Worm (Caenorhabditis elegans) whole organism, L1 larva: Measurements from ENCODE around the gene Y54F10BM.9.

Source experiments
- C34B4.2 ChIP-seq: sonication (generic microtip); optimal IDR thresholded peaks from 2 replicates; lab custom pipeline; 2017; ENCODE audit warnings: mild to moderate bottlenecking, missing genetic modification characterization, missing compliant biosample characterization
- F16B12.6 ChIP-seq: fragments of 150-350 bp; optimal IDR thresholded peaks from 2 replicates; lab custom pipeline; 2014; ENCODE audit warnings: missing biosample characterization, missing genetic modification characterization
- aha-1 ChIP-seq: fragments of 150-350 bp; optimal IDR thresholded peaks from 2 replicates; lab custom pipeline; 2014; ENCODE audit warnings: missing biosample characterization, missing genetic modification characterization
- dpl-1 ChIP-seq, 3 experiments: fragments of 150-350 bp in 2 of 3; sonication (generic microtip) in 1 of 3; optimal IDR thresholded peaks; 2 replicates each; lab custom pipeline; 2014 to 2017; ENCODE audit warnings: missing biosample characterization in 3 of 3, missing genetic modification characterization in 3 of 3, missing genetic modification reagents in 3 of 3
- efl-1 ChIP-seq, 4 experiments: fragments of 150-350 bp; optimal IDR thresholded peaks in 3 of 4; peaks in 1 of 4; 1 replicate in 1 of 4; 2 replicates in 3 of 4; lab custom pipeline; 2014; ENCODE audit warnings: missing biosample characterization in 2 of 4, missing genetic modification characterization in 2 of 4, missing genetic modification reagents in 2 of 4
- egl-13 ChIP-seq: sonication (generic microtip); optimal IDR thresholded peaks from 2 replicates; lab custom pipeline; 2016; ENCODE audit warnings: missing genotype, missing genetic modification reagents, missing genetic modification characterization, missing compliant biosample characterization
- elt-2 ChIP-seq: sonication (generic microtip); optimal IDR thresholded peaks from 2 replicates; lab custom pipeline; 2016; ENCODE audit warnings: missing genetic modification characterization, mild to moderate bottlenecking, inconsistent platforms, missing compliant biosample characterization, missing genetic modification reagents
- elt-3 ChIP-seq, 6 experiments: fragments of 150-350 bp in 1 of 6; sonication (generic microtip); optimal IDR thresholded peaks; 2 replicates each; lab custom pipeline; 2017 to 2018; ENCODE audit warnings: missing biosample characterization in 6 of 6, missing genetic modification characterization in 6 of 6, inconsistent platforms in 1 of 6
- ets-5 ChIP-seq: fragments of 200-800 bp; sonication (Bioruptor generic); IDR thresholded peaks from 2 replicates; pipeline ENCODE4 v1.3.6; 2022; ENCODE audit warnings: missing genetic modification characterization, missing compliant biosample characterization
- hlh-4 ChIP-seq: sonication (generic microtip); optimal IDR thresholded peaks from 2 replicates; lab custom pipeline; 2016; ENCODE audit warnings: mild to moderate bottlenecking, missing genetic modification characterization, missing compliant biosample characterization
- hpl-2 ChIP-seq: fragments of 150-350 bp; optimal IDR thresholded peaks from 2 replicates; lab custom pipeline; 2014; ENCODE audit warnings: missing biosample characterization, missing genetic modification reagents, missing genetic modification characterization
- isw-1 ChIP-seq: fragments of 200-800 bp; sonication (Bioruptor generic); IDR thresholded peaks from 2 replicates; pipeline ENCODE4 v1.3.6; 2022; ENCODE audit warnings: missing genetic modification characterization, missing compliant biosample characterization
- lin-35 ChIP-seq, 2 experiments: fragments of 150-350 bp; optimal IDR thresholded peaks; 2 replicates each; lab custom pipeline; 2014; ENCODE audit warnings: missing biosample characterization in 2 of 2, missing genetic modification characterization in 2 of 2, missing genetic modification reagents in 2 of 2
- lin-39 ChIP-seq: fragments of 150-350 bp; optimal IDR thresholded peaks from 2 replicates; lab custom pipeline; 2014; ENCODE audit warnings: missing biosample characterization, missing genetic modification reagents, missing genetic modification characterization
- lsy-2 ChIP-seq, 2 experiments: fragments of 150-350 bp; optimal IDR thresholded peaks; 2 replicates each; lab custom pipeline; 2014; ENCODE audit warnings: missing biosample characterization in 2 of 2, missing genetic modification characterization in 2 of 2
- mep-1 ChIP-seq: fragments of 150-350 bp; optimal IDR thresholded peaks from 2 replicates; lab custom pipeline; 2014; ENCODE audit warnings: missing biosample characterization, missing genetic modification characterization
- nhr-11 ChIP-seq: fragments of 150-350 bp; optimal IDR thresholded peaks from 2 replicates; lab custom pipeline; 2014; ENCODE audit warnings: missing biosample characterization, missing genetic modification characterization
- nhr-12 ChIP-seq: sonication (generic microtip); optimal IDR thresholded peaks from 2 replicates; lab custom pipeline; 2017; ENCODE audit warnings: missing biosample characterization, missing genetic modification characterization
- nhr-19 ChIP-seq: fragments of 200-800 bp; sonication (Bioruptor generic); conservative IDR thresholded peaks from 2 replicates; pipeline ENCODE4 v1.3.6; 2022; ENCODE audit warnings: missing genetic modification characterization, missing compliant biosample characterization
- nhr-20 ChIP-seq: sonication (generic microtip); optimal IDR thresholded peaks from 2 replicates; lab custom pipeline; 2016; ENCODE audit warnings: mild to moderate bottlenecking, missing genetic modification characterization, missing compliant biosample characterization
- nhr-77 ChIP-seq: fragments of 150-350 bp; optimal IDR thresholded peaks from 2 replicates; lab custom pipeline; 2014; ENCODE audit warnings: missing biosample characterization, missing genetic modification characterization
- nhr-85 ChIP-seq: sonication (generic microtip); peaks from one replicate; lab custom pipeline; 2016; ENCODE audit warnings: missing genetic modification characterization, inconsistent platforms, missing compliant biosample characterization
- nhr-90 ChIP-seq: sonication (generic microtip); optimal IDR thresholded peaks from 2 replicates; lab custom pipeline; 2016; ENCODE audit warnings: mild to moderate bottlenecking, missing genetic modification characterization, missing compliant biosample characterization; ENCODE audit not compliant: poor library complexity
- pax-3 ChIP-seq: fragments of 200-800 bp; sonication (Bioruptor generic); optimal IDR thresholded peaks from 2 replicates; lab custom pipeline; 2018; ENCODE audit warnings: mild to moderate bottlenecking, missing genetic modification characterization, moderate library complexity, missing compliant biosample characterization
- pqm-1 ChIP-seq: sonication (generic microtip); optimal IDR thresholded peaks from 3 replicates; lab custom pipeline; 2017; ENCODE audit warnings: missing biosample characterization, missing genetic modification characterization
- rnt-1 ChIP-seq: sonication (generic microtip); optimal IDR thresholded peaks from 2 replicates; lab custom pipeline; 2016; ENCODE audit warnings: mild to moderate bottlenecking, missing genetic modification characterization, moderate library complexity, missing compliant biosample characterization
- snu-23 ChIP-seq: sonication (generic microtip); optimal IDR thresholded peaks from 2 replicates; lab custom pipeline; 2016; ENCODE audit warnings: missing genetic modification characterization, missing compliant biosample characterization
- sox-4 ChIP-seq: sonication (generic microtip); optimal IDR thresholded peaks from 2 replicates; lab custom pipeline; 2016; ENCODE audit warnings: missing genetic modification characterization, missing compliant biosample characterization
- sup-37 ChIP-seq: fragments of 200-800 bp; sonication (Bioruptor generic); optimal IDR thresholded peaks from 2 replicates; lab custom pipeline; 2018; ENCODE audit warnings: mild to moderate bottlenecking, missing genetic modification characterization, missing compliant biosample characterization
- unc-30 ChIP-seq: sonication (generic microtip); optimal IDR thresholded peaks from 2 replicates; lab custom pipeline; 2017; ENCODE audit warnings: missing biosample characterization, missing genetic modification characterization
- unc-62 ChIP-seq: fragments of 150-350 bp; optimal IDR thresholded peaks from 2 replicates; lab custom pipeline; 2014; ENCODE audit warnings: missing biosample characterization, missing genetic modification reagents, missing genetic modification characterization
- unc-86 ChIP-seq: sonication (generic microtip); optimal IDR thresholded peaks from 2 replicates; lab custom pipeline; 2016; ENCODE audit warnings: missing genetic modification characterization, missing compliant biosample characterization
- xbp-1 ChIP-seq: sonication (generic microtip); optimal IDR thresholded peaks from 2 replicates; lab custom pipeline; 2016; ENCODE audit warnings: missing genetic modification characterization, missing compliant biosample characterization
- zag-1 ChIP-seq: fragments of 150-350 bp; optimal IDR thresholded peaks from 2 replicates; lab custom pipeline; 2014; ENCODE audit warnings: missing biosample characterization, missing genetic modification characterization
- zip-4 ChIP-seq: fragments of 200-800 bp; sonication (Bioruptor generic); optimal IDR thresholded peaks from 2 replicates; lab custom pipeline; 2018; ENCODE audit warnings: mild to moderate bottlenecking, missing genetic modification characterization, moderate library complexity, missing compliant biosample characterization

Y54F10BM.9 gene

DNA sequence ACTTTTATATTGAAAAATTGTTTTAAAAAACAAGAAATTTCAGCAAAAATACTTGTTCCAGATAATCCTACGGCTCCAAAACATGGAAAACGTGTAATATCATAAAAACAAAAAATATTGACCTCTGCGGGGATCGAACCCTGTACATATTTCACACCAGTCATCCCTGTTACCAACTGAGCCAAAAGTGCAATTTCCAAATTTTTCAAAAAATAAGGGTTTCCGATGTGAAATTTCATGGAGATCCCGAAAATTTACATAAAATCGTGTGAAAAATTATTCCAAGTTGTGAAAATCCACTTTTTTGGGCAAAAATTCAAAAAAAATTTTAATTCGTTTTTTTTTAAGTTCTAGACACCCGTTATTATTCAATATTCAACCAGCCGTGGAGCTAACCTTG is 578 bp downstream of the Y54F10BM.9 start:
- TF ChIP-seq aha-1 (tag; lab: Kevin White, UChicago) = no peak
- TF ChIP-seq efl-1 (optimal IDR thresholded peaks at IDR 0.05; lab: Kevin White, UChicago) = no peak
- peak in 1 of 2 experiments; percentile 26 for TF ChIP-seq efl-1 (GFP tag; optimal IDR thresholded peaks at IDR 0.05 in 1 of 2; lab: Kevin White, UChicago)

DNA sequence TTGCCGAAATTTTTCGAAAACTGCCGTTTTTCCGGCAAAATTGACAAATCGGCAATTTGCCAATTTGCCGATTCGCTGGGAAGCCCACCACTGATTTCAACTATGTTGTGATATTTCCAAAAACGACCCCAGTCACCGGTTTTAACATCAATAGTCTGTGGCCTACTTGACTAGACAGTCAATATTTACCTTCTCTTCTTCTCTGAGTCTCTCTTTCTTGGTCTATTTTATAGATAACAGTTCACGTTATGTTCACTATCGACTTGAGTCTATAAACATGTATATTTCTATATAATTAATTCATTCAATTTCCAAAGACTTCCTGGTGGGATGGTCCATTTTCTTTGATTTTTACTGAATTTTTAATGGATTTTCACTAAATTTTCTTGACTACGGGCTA is 10.0 kb downstream of the Y54F10BM.9 start:
- no peak for TF ChIP-seq F16B12.6 (tag; lab: Kevin White, UChicago)
- TF ChIP-seq lin-35 (GFP tag; optimal IDR thresholded peaks at IDR 0.05; lab: Kevin White, UChicago) = peak in 1 of 2 experiments; percentile 8
- no peak for TF ChIP-seq efl-1 (optimal IDR thresholded peaks at IDR 0.05; lab: Kevin White, UChicago)
- TF ChIP-seq efl-1 (GFP tag; optimal IDR thresholded peaks at IDR 0.05 in 1 of 2; lab: Kevin White, UChicago) = peak in 1 of 2 experiments; percentile 80

DNA sequence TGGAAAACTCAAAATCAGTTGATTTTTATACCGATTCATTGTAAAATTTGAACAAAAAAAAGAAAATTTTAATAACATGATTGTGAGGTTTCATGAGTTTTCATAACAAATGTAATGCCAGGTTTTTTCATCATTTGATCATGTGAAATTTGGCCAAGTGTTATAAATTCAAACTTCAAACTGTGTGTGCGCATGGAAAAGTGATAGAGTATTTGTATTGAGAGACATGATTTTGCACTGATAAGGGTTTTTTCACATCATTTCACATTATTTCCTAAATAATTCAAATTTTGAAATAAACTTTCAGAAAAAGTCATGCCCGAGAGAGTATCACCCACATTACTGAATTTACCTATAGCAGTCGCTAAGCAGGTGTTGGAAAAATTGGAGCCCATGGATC is 13.6 kb downstream of the Y54F10BM.9 start, which contains the start of gene fbxa-219:
fbxa-219 (plus strand) TSS at position 277 of the 400 bp plus-strand sequence.
- TF ChIP-seq elt-2 (tag; lab: Kevin White, UChicago) (peak; percentile 32), zag-1 (no peak), sox-4 (tag; lab: Kevin White, UChicago) (no peak), nhr-77 (tag; lab: Kevin White, UChicago) (no peak), pax-3 (tag; lab: Kevin White, UChicago) (no peak), C34B4.2 (tag; lab: Kevin White, UChicago) (no peak), nhr-11 (no peak), lin-35 (GFP tag; optimal IDR thresholded peaks at IDR 0.05; lab: Kevin White, UChicago) (peak in 1 of 2 experiments; percentile 45)
- TF ChIP-seq, all 84 proteins: peak for 2

DNA sequence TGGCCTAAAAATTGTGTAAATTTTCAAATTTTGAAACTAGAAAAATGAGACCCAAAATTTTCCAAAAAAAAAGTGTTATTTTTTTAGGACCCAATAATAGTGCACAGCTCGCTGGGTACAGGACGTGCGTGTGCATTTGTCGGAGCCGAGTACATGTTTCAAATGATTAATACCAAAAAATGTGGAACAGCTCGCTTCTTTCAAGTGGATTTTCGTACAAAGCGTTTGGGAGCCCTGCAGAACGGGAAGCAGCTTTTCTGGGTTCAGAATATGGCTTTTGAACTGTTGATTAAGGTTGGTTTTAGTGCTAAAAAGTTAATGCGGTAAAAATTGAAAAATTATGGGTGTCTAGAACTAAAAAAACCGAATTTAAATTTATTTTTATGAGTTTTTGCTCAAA is 16.5 kb downstream of the Y54F10BM.9 start:
- no peak for TF ChIP-seq nhr-12
- TF ChIP-seq, all 84 proteins: peak for 0

DNA sequence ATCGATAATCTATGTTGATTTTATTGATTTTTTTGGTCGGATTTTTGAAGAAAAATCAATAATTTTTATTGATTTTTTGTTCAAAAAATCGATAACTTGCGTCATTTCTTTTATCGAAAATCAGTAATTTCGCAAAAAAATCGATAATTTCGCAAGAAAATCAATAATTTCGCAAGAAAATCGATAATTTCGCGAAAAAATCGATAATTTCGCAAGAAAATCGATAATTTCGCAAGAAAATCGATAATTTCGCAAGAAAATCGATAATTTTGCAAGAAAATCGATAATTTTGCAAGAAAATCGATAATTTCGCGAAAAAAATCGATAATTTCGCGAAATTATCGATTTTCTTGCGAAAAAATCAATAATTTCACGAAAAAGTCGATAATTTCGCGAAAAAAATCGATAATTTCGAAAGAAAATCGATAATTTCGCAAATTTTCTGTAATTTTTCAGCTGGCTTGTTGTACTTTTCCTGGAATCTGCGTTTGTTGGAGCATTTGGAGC is 21.3 kb downstream of the Y54F10BM.9 start:
- TF ChIP-seq zip-4 (no peak), hpl-2 (GFP tag; lab: Kevin White, UChicago) (no peak), unc-62 (no peak), isw-1 (no peak), nhr-19 (no peak), xbp-1 (tag; lab: Kevin White, UChicago) (no peak), pqm-1 (no peak)
- TF ChIP-seq, all 84 proteins: peak for 0

DNA sequence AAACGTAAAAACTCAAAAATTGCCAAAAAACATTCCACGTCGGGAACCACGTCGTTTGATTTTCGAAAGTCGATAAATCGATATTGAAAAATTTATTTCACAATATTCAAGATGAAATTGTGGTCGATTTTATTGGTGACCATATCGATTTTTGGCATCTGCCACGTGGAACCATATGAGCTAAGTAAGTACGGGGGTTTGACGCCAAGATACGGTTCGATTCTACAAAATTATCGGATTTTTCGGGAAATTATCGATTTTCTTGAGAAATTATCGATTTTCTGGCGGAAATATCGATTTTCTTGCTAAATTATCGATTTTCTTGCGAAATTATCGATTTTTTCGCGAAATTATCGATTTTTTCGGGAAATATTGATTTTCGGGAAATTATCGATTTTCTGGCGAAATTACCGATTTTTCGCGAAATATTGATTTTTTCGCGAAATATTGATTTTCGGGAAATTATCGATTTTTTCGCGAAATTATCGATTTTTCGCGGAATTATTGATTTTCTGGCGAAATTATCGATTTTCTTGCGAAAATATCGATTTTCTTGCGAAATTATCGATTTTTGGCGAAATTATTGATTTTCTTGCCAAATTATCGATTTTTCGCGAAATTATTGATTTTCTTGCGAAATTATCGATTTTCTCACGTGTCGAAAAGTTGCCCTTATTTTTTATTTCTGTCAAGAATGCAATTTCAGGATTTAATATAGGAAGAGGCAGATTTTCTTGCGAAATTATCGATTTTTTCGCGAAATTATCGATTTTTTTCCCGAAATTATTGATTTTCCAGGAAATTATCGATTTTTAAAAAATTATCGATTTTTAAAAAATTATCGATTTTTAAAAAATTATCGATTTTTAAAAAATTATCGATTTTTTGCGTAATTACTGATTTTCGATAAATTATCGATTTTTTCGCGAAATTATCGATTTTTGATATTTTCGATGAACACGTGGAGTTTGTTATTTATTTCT is 22.5 kb downstream of the Y54F10BM.9 start, which contains the start of gene Y54F10BM.3:
Y54F10BM.3 (plus strand) TSS at position 51 of the 983 bp plus-strand sequence.
- TF ChIP-seq rnt-1 (tag; lab: Kevin White, UChicago) (no peak), efl-1 (optimal IDR thresholded peaks at IDR 0.05; lab: Kevin White, UChicago) (no peak), efl-1 (GFP tag; optimal IDR thresholded peaks at IDR 0.05 in 1 of 2; lab: Kevin White, UChicago) (peak in 1 of 2 experiments; percentile 46)

DNA sequence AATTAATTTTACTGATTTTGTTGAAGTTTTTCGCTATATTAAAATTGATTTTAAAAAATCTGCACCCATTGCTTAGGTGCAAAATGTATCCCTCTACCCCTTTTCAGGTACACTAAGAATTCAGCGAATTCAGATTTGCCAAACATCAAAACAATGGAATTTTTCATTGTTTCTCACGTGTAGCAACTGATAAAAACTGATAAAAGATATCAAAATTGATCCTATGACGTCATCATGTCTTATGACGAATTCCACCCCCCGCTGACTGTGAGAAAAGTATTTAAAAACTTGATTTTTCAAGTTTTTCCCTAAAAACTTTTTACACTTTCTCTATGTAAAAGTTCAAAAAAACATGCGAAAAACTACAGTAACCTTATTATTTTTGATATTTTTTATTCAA is 24.2 kb downstream of the Y54F10BM.9 start, which contains the start of gene Y54F10BM.22:
Y54F10BM.22 (plus strand) TSS at position 331 of the 400 bp plus-strand sequence.
- TF ChIP-seq nhr-90 (tag; lab: Kevin White, UChicago) (peak; percentile 28), lsy-2 (tag; optimal IDR thresholded peaks at IDR 0.05; lab: Kevin White, UChicago) (no peak), mep-1 (tag; lab: Kevin White, UChicago) (no peak), nhr-20 (tag; lab: Kevin White, UChicago) (peak; percentile 30), elt-2 (tag; lab: Kevin White, UChicago) (no peak), lin-39 (tag; lab: Kevin White, UChicago) (no peak), egl-13 (tag; lab: Kevin White, UChicago) (no peak), ets-5 (no peak), unc-62 (no peak), nhr-12 (no peak), sup-37 (GFP tag; lab: Kevin White, UChicago) (no peak), unc-30 (no peak), snu-23 (GFP tag; lab: Kevin White, UChicago) (peak; percentile 0), hlh-4 (tag; lab: Kevin White, UChicago) (no peak), dpl-1 (GFP tag; optimal IDR thresholded peaks at IDR 0.05; lab: Kevin White, UChicago) (no peak), xbp-1 (tag; lab: Kevin White, UChicago) (no peak), nhr-85 (tag; lab: Kevin White, UChicago) (peak; percentile 82), unc-86 (tag; lab: Kevin White, UChicago) (no peak), efl-1 (optimal IDR thresholded peaks at IDR 0.05; lab: Kevin White, UChicago) (no peak), efl-1 (GFP tag; optimal IDR thresholded peaks at IDR 0.05 in 1 of 2; lab: Kevin White, UChicago) (peak in 1 of 2 experiments; percentile 64), lin-35 (GFP tag; optimal IDR thresholded peaks at IDR 0.05; lab: Kevin White, UChicago) (peak in 1 of 2 experiments; percentile 10), elt-3 (tag; optimal IDR thresholded peaks at IDR 0.05; lab: Kevin White, UChicago) (peak in 2 of 6 experiments; percentile 41 to 83)
